Worm (Caenorhabditis elegans): ENCODE data around the gene pno-1.

Gene pno-1

DNA sequence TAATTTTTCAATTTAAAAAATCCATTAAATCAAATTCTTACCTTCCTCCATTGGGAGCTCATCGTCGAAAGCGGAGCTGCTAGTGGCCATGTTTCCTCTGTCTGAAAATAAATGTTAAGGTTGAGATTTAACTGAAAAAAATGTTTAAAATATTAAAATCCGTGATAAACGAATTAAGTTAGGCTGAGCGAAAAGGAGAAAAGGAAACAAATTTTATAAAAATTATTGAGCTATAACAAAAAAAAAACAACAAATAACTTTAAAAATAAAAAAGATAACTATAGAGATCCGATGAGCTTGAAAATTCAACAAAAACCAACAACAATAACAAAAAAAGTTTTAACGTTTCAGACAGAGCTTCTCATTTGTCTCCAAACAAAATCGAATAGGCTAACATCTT lies at the start of gene pno-1:
Gene pno-1, minus strand, starts transcription at position 101 of the 400 bp plus-strand sequence.
- no peak for TF ChIP-seq W03F9.2 (tag; optimal IDR thresholded peaks at IDR 0.05)
- no peak for TF ChIP-seq dao-5 (tag; optimal IDR thresholded peaks at IDR 0.05)
- TF ChIP-seq him-1 (tag; optimal IDR thresholded peaks at IDR 0.05) = no peak

DNA sequence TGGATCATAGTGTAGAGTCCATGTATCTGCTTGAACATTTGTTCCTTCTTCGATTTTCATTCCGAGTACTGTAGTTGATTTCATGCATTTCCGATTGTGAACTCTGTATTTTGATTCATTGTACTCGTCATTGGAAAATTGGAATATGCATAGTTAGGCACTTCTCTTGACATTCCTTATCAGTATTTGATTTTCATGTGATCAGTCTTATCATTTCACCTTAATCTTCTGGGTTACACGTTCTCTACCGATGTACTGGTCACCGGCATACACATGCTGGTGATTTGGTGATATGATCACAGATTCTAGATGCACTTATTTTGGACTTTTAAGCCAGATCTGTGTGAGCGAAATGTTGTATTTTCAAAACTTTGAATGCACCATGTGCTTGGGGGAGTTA lies 48.5 kb upstream of the pno-1 start:
- TF ChIP-seq him-1 (tag; optimal IDR thresholded peaks at IDR 0.05) = no peak
- no peak for TF ChIP-seq W03F9.2 (tag; optimal IDR thresholded peaks at IDR 0.05)
- TF ChIP-seq dao-5 (tag; optimal IDR thresholded peaks at IDR 0.05) = no peak

DNA sequence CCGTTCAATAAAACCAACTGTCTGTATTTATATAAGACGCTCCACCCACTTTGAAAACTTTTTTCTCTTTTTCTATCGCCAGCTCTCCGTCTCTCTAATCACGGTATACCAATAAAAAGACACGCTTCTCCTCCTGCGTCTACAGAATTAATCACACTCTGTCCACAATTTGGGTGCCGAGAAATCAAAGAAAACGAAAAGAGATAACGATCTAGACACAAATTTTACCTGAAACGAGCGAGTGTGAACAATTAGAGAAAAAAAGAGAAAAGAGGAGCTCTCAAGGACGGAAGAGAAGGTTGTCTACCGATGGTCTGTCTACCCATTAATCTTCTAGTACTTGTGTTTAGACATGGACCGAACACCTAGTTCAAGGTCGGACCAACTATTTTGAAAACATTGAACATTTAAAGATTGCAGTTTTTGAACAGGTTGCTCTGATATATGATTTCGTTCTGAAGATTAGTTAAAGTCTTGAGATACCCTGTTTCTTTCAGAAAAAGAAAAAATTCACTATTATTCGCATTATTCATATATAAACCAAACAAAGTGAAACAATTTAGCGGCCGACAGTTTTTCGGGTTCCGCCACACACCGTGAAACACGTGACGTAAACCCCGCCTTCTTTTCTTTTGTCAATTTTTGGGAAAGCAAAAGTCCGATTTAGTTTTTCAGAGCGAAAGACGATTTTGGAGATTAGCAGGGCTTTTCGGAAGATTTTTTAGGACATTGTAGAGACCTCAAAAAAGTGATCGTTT lies 44.9 kb upstream of the pno-1 start, which contains the start of gene cyp-13A2:
Gene cyp-13A2, minus strand, starts transcription at position 235 of the 758 bp plus-strand sequence.
- no peak for TF ChIP-seq him-1 (tag; optimal IDR thresholded peaks at IDR 0.05)
- no peak for TF ChIP-seq dao-5 (tag; optimal IDR thresholded peaks at IDR 0.05)
- no peak for TF ChIP-seq W03F9.2 (tag; optimal IDR thresholded peaks at IDR 0.05)

DNA sequence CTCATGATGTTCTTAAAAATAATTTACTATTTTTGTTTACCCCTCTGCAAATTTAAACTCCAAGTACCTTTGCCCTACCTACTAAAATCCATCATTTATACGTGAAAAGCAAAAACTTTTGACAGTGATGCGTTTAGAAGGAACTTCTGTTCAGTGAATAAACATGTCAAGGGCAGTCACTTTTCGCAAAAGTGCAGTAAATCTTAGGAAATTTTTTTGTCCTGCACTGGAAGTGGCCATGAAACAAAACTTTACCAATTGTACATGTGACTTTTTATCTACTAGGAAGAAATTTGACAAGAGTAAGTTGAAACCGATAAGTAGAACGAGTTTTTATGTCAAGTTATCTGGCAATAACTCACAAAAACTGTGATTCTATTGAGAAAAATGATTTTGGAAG lies 43.5 kb upstream of the pno-1 start:
- TF ChIP-seq him-1 (tag; optimal IDR thresholded peaks at IDR 0.05) = no peak

DNA sequence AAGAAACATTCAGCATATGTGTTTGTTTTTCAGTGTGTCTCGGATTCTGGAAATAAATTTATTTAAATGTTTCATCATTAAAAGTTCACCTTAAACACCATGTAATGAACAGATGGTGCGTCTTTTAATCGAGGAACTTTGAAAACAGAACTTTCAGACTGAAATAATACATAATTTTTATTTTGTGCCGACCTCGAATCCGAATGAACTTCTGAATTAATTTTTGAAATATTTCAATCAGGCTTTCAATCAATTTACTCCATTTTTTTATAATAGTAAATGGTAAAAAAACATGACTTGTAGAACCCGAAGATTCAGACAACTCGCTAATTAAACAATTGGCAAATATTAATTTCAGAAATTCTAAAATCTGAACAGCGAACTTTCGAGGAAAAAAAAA lies 39.7 kb upstream of the pno-1 start, which contains the start of gene T10B9.14:
Gene T10B9.14, minus strand, starts transcription at position 101 of the 400 bp plus-strand sequence.
- TF ChIP-seq him-1 (tag; optimal IDR thresholded peaks at IDR 0.05) = no peak
- no peak for TF ChIP-seq W03F9.2 (tag; optimal IDR thresholded peaks at IDR 0.05)
- TF ChIP-seq dao-5 (tag; optimal IDR thresholded peaks at IDR 0.05) = no peak

DNA sequence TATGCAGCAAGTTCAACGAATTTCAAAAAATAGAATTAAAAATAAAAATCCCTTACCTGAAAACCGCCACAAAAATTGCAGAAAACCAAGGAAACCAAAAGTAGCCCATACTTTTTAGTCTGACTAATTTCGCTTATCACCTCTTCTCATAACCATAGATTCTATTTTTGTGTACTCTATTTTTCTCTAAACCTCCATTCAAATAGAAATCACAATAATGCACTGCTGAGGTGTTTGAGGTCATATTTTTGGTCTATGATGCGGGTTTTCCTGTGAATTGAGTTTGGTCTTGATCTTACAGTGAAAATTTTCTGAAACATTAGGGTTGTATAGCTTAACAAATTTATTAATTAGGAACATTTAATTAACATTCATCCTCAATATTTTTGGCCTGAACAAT lies 39.2 kb upstream of the pno-1 start, which contains the start of gene cyp-13A1:
Gene cyp-13A1, minus strand, starts transcription at position 156 of the 400 bp plus-strand sequence.
- TF ChIP-seq him-1 (tag; optimal IDR thresholded peaks at IDR 0.05) (no peak), dao-5 (tag; optimal IDR thresholded peaks at IDR 0.05) (no peak), W03F9.2 (tag; optimal IDR thresholded peaks at IDR 0.05) (no peak)

DNA sequence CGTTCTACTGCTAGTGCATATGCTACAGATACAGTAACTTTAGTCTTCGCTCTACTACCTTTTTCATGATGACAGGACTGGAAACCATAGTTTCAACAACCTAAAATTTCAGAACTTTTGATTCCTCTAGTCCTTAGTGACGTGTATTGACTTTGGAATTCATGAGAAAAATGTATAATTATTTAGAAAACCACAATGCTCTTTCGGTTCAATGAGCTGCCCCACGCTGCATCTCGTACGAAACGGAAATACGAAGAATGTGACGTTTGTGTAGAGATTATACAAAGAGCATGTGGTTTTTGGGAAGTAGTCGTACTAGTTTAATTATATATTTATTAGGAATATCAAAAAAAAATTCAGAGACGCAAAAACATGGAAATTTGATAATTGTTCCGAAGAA lies 35.8 kb upstream of the pno-1 start:
- TF ChIP-seq dao-5 (tag; optimal IDR thresholded peaks at IDR 0.05) = no peak
- TF ChIP-seq him-1 (tag; optimal IDR thresholded peaks at IDR 0.05) = no peak
- no peak for TF ChIP-seq W03F9.2 (tag; optimal IDR thresholded peaks at IDR 0.05)

DNA sequence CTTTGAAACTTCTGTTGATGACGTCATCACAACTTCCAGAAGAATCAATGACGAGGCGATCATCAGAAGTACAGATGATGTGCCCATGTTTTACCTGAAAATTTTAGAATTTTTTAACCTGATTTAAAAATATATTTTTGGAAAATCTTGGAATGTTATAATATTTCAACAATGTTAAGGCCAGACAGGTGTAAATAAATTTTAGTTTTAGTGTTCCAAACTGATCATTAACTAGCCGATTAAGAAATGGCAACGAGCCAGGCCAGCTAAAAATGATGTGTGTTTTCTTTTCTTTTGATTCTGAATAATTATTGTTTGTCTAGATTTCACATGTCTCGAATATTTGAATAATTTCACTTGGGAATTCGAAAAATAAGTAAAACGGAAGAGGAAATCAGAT lies 33.1 kb upstream of the pno-1 start, which contains the start of gene T10B9.9:
Gene T10B9.9, minus strand, starts transcription at position 101 of the 400 bp plus-strand sequence.
- no peak for TF ChIP-seq W03F9.2 (tag; optimal IDR thresholded peaks at IDR 0.05)
- no peak for TF ChIP-seq dao-5 (tag; optimal IDR thresholded peaks at IDR 0.05)
- no peak for TF ChIP-seq him-1 (tag; optimal IDR thresholded peaks at IDR 0.05)

DNA sequence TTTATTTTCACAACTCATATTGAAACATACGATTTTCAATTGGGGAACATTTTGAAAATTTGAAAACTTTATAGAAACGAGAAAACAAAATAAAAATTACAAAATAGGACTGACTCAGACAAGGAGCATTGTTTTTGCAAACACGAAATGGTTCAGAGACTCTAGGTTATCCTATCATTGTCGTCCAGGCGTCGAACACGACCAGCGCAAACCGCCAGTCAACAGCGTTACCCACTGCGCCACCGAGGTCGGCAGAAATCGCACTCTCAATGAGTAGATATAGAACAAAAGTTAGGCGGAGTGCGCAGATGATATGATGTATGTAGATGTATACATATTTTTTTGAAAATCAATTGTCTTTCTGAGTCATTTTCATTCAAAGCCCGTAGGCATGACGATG lies 32.0 kb upstream of the pno-1 start:
- TF ChIP-seq him-1 (tag; optimal IDR thresholded peaks at IDR 0.05) = peak; percentile 32
- peak; percentile 6 for TF ChIP-seq dao-5 (tag; optimal IDR thresholded peaks at IDR 0.05)
- peak; percentile 54 for TF ChIP-seq W03F9.2 (tag; optimal IDR thresholded peaks at IDR 0.05)

DNA sequence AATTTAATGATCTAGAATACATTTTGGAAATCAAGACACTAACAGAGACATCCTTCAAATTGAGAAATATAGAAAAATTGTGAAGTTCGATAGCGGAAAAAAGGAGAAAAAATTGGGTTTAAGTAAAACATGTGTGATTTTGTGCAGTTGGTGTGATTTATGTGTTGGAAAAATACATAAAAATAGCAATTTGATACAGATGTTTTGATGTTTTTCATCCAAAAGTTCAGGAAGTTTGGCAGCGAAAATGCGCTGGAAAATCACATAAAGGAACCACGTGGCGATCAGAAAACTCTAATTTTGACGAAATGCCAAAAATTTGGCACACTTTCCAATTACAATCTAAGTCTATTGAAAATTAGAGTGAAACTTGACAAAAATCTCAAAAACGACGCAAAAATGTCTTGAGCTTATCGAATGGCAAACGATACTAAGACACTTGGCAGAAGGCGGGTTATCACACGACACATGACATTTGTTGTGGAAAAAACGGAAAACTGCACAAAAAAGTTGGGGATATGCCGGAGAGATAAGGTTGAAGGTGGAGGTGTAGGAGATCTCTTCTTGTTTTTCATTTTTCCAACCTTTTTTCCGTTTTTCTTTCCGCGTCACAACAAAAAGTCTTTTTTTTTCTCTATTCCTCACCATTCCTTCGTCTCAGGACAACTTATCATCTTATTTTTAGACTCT lies 31.4 kb upstream of the pno-1 start, which contains the start of gene ZK1321.4:
Gene ZK1321.4, minus strand, starts transcription at position 51 of the 690 bp plus-strand sequence.
- TF ChIP-seq W03F9.2 (tag; optimal IDR thresholded peaks at IDR 0.05) (no peak), dao-5 (tag; optimal IDR thresholded peaks at IDR 0.05) (no peak), him-1 (tag; optimal IDR thresholded peaks at IDR 0.05) (no peak)

DNA sequence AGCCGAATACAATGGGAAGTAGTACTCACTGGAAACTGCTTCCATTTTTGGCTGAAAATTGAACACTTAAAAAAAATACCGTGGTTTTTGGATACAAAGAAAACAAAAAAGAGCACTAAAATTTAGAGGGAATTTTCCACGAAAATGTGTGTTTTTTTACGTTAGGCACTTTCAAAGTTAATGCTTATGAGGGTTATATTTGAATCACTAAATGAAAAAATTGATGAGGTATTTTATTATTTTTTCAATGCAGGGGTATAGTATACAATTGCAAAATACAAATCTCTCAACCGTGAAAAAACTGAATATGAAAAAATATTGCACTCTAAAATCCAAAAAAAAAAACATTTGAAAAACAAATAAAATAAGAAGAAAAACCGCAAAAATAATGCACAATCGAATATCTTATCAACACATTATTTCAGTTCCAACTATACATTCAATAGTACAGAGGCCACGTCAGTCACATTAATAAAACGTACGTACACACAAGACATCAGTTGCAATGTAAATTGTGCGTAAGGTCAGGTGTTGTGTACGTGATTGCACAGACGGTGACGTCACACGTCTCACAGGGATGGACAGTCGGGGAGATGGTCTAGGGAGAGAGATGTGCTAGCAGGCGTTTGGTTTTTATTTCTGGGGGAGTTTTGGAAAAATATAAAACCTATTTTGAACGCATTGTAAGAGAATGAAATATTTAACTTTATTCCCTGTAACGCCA lies 27.3 kb upstream of the pno-1 start, which contains the start of gene aqp-10:
Gene aqp-10, minus strand, starts transcription at position 51 of the 724 bp plus-strand sequence.
- TF ChIP-seq W03F9.2 (tag; optimal IDR thresholded peaks at IDR 0.05) (peak; percentile 53), dao-5 (tag; optimal IDR thresholded peaks at IDR 0.05) (no peak)

DNA sequence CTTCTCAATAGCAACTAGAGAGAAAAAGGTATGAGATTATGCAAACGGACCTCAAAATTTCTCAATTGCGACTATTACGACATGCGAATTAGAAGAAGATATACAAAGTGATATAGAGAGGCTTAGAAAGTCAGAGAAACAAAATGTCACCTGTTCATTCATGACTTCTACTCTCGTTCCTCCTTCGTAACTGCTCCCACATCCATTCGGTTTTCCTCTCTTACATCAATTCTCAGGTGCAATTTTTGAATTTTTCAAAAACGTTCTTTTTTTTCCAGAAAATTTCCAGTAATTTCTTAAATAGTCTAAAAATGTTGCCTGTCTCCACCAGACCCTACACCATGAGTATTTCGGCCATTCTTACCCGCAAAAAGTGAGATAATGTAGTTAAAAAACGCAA lies 22.0 kb upstream of the pno-1 start:
- TF ChIP-seq dao-5 (tag; optimal IDR thresholded peaks at IDR 0.05) = no peak
- TF ChIP-seq him-1 (tag; optimal IDR thresholded peaks at IDR 0.05) = no peak
- TF ChIP-seq W03F9.2 (tag; optimal IDR thresholded peaks at IDR 0.05) = no peak

DNA sequence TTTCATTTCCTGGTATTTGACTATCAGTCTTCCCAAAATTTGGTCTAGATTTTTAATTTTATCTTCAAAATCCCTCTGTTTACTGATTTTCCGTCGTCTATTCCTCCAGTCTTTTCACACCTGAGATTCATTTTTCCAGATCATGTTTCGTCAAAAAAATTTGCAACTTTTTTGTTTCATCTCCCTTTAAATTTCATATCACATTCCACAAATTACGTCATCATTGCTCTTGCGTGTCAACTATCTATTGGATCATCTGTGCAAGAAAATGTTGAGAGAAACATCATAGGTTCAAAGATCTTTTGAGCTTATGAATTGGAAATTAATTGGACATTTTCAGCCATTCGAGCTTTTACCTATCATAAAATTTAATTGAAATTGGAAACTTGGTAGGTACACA lies 16.7 kb upstream of the pno-1 start:
- TF ChIP-seq dao-5 (tag; optimal IDR thresholded peaks at IDR 0.05) (no peak), W03F9.2 (tag; optimal IDR thresholded peaks at IDR 0.05) (no peak), him-1 (tag; optimal IDR thresholded peaks at IDR 0.05) (no peak)
